Worm (Caenorhabditis elegans) whole organism, midembryonic: ENCODE data around the gene fbxa-44.

Experiments used
- T22C8.4 ChIP-seq: fragments of 200-800 bp; sonication (Bioruptor generic); IDR thresholded peaks from 2 replicates; pipeline ENCODE4 v1.3.6; 2022; ENCODE audit warnings: missing genetic modification characterization, missing compliant biosample characterization
- cog-1 ChIP-seq: sonication (generic microtip); optimal IDR thresholded peaks from 2 replicates; lab custom pipeline; 2016; ENCODE audit warnings: missing genetic modification characterization, missing compliant biosample characterization
- flt-1 ChIP-seq: fragments of 200-800 bp; sonication (Bioruptor generic); IDR thresholded peaks from 2 replicates; pipeline ENCODE4 v1.3.6; 2022; ENCODE audit warnings: missing genetic modification characterization, missing compliant biosample characterization
- klf-2 ChIP-seq: fragments of 200-800 bp; sonication (Bioruptor generic); conservative IDR thresholded peaks from 2 replicates; pipeline ENCODE4 v1.3.6; 2022; ENCODE audit warnings: missing genetic modification reagents, missing genetic modification characterization, missing compliant biosample characterization
- med-1 ChIP-seq: sonication (generic microtip); optimal IDR thresholded peaks from 2 replicates; lab custom pipeline; 2017; ENCODE audit warnings: missing genetic modification characterization, mild to moderate bottlenecking, missing compliant biosample characterization, antibody characterized with exemption, missing genetic modification reagents; ENCODE audit not compliant: insufficient read depth
- ref-1 ChIP-seq: fragments of 200-800 bp; sonication (Bioruptor generic); conservative IDR thresholded peaks from 2 replicates; pipeline ENCODE4 v1.3.6; 2022; ENCODE audit warnings: missing genetic modification reagents, missing genetic modification characterization, missing compliant biosample characterization
- tab-1 ChIP-seq: fragments of 200-800 bp; sonication (Bioruptor generic); IDR thresholded peaks from 2 replicates; pipeline ENCODE4 v1.3.6; 2022; ENCODE audit warnings: missing genetic modification characterization, missing compliant biosample characterization
- ztf-23 ChIP-seq: fragments of 200-800 bp; sonication (Bioruptor generic); IDR thresholded peaks from 2 replicates; pipeline ENCODE4 v1.3.6; 2022; ENCODE audit warnings: missing genetic modification reagents, missing genetic modification characterization, missing compliant biosample characterization
- ztf-29 ChIP-seq: fragments of 200-800 bp; sonication (Bioruptor generic); IDR thresholded peaks from 2 replicates; pipeline ENCODE4 v1.3.6; 2022; ENCODE audit warnings: missing genetic modification reagents, missing genetic modification characterization, missing compliant biosample characterization

fbxa-44 gene

DNA sequence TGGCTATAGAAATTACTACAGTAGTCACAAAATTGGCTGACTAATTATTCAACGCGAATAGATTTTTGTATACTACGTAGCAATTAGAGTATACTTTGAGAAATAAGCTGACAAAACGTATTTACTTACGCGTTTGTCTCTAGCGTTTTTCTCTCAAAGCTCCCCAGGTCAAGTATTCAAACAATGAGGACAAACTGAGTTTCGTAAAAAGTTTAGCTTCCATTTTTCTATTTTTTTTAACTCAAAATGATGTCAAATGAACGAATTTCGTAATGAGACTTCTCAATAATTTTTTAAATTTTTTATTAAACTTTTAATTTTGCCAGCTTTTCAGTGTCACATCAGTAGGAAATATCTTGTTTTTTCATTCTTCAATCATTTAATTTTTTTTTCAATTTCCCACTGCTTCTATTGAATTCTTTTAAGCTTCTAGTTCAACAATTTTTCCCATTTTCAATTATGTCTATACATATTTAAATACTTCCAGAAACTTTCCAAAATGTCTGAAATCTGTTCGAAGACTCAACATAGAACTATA lies at the start of gene fbxa-44, which contains the start of gene ifas-2:
fbxa-44 (plus strand) TSS at position 488 of the 538 bp plus-strand sequence.
ifas-2 (minus strand) TSS at position 101 of the 538 bp plus-strand sequence.
- TF ChIP-seq med-1 (GFP tag; lab: Kevin White, UChicago) (no peak), ztf-29 (no peak), klf-2 (GFP tag; lab: Robert Waterston, UW) (no peak), T22C8.4 (GFP tag; lab: Robert Waterston, UW) (no peak), tab-1 (GFP tag; lab: Robert Waterston, UW) (no peak), ref-1 (GFP tag; lab: Robert Waterston, UW) (no peak), ztf-23 (no peak), cog-1 (tag; lab: Kevin White, UChicago) (no peak), flt-1 (no peak)

DNA sequence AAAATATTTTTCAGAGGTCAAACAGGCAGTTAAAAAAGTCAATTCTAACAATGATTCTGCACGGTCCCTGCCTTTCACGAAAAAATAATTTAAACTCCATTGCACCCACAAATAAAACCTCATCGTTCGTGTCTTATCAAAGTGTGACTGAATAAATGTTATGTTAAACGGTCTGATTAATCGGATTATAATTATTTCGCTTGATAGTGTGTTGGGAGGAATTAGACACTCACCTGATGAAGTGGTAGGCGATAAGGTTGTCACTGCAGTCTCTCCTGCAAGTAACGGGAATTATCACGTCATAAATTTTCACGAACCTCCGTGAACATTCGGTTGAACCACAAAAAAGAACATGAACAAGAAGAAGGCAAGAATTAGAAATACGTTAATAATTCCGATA lies 48.8 kb upstream of the fbxa-44 start:
- TF ChIP-seq T22C8.4 (GFP tag; lab: Robert Waterston, UW), result no peak
- TF ChIP-seq med-1 (GFP tag; lab: Kevin White, UChicago), result no peak
- no peak for TF ChIP-seq ztf-29
- TF ChIP-seq ref-1 (GFP tag; lab: Robert Waterston, UW), result no peak
- TF ChIP-seq klf-2 (GFP tag; lab: Robert Waterston, UW), result no peak
- TF ChIP-seq flt-1, result no peak
- TF ChIP-seq tab-1 (GFP tag; lab: Robert Waterston, UW), result no peak
- TF ChIP-seq cog-1 (tag; lab: Kevin White, UChicago), result no peak
- TF ChIP-seq ztf-23, result no peak

DNA sequence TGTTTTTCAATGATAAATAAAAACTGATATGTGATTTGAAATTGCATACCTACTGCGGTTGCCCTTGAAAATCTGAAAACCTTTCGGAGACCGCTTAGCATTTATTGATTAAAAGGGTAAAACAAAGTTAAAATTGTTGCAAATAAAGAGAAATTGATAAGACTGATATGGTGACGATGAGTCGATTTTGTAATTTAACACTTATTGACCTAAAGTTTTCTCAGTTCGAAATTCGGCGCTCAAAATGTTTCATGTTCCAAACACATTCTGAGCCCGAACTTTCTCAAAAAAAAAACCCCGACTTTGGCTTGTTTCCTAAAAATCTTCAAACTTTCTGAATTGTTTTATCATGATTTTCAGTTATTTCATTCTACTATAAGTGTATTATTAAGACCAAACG lies 48.1 kb upstream of the fbxa-44 start, which contains the start of gene clec-40:
clec-40 (minus strand) TSS at position 101 of the 400 bp plus-strand sequence.
- TF ChIP-seq T22C8.4 (GFP tag; lab: Robert Waterston, UW) (no peak), tab-1 (GFP tag; lab: Robert Waterston, UW) (no peak), med-1 (GFP tag; lab: Kevin White, UChicago) (no peak), ztf-29 (no peak), ztf-23 (no peak), klf-2 (GFP tag; lab: Robert Waterston, UW) (no peak), flt-1 (no peak), ref-1 (GFP tag; lab: Robert Waterston, UW) (no peak), cog-1 (tag; lab: Kevin White, UChicago) (no peak)

DNA sequence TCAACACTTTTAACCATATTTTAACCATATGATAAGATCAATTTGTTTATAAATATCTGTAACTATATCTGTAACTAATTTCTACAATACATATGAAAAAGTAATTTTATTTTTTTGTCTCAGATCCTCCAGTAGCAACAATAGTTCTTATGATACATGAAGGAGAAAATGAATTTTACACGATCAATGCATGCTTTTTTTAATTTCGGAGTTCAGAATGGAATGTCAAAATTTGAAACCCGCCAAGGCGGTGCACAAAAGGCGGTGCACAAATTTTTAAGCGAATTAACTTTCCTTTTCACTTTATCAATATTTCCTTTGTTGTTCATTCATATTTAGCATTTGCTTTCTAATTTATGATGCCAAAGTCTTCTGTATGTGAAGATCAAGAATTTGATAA lies 46.1 kb upstream of the fbxa-44 start, which contains the start of gene clec-25:
clec-25 (plus strand) TSS at position 301 of the 400 bp plus-strand sequence.
- no peak for TF ChIP-seq klf-2 (GFP tag; lab: Robert Waterston, UW)
- no peak for TF ChIP-seq ztf-29

DNA sequence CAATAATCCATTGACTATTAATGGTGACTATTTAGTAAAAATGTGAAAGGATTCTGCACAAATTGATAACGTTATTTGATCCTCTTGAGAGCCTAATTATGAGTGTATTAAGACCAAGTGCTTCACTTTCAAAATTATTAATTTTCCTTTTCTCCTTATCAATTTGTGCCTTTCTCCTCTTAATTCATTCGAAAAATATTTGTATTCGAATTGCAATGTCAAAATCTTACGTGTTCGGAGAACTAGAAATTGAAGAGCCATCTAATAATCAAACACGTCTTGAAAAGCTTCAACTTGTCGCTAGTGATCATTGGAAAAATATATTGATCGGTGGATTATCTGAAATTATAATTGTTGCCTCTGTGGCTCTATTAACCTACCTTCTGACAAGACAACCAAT lies 40.6 kb upstream of the fbxa-44 start, which contains the start of the genes clec-36 and clec-26:
clec-36 (minus strand) TSS at position 101 of the 400 bp plus-strand sequence.
clec-26 (plus strand) TSS at position 114 of the 400 bp plus-strand sequence.
- no peak for TF ChIP-seq cog-1 (tag; lab: Kevin White, UChicago)
- TF ChIP-seq tab-1 (GFP tag; lab: Robert Waterston, UW), result no peak
- no peak for TF ChIP-seq klf-2 (GFP tag; lab: Robert Waterston, UW)
- TF ChIP-seq ztf-23, result no peak

DNA sequence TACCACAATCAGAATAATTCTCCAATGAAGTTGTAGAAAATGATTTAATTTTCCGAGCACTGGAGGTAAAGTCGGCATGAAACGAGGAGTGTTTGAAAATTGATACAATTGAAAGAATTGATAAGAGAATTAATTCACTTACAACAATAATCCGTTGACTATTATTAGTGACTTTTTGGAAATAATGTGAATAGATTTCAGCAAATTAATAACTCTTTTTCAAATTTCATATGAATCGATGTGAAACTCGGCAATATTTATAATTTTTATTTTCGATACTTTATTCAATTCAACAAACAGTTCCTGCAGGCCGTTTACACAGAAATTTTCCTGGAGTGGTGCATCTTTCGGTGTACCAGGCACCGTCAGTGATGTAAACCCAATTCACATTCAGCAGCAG lies 37.1 kb upstream of the fbxa-44 start, which contains the start of gene clec-37:
clec-37 (minus strand) TSS at position 101 of the 400 bp plus-strand sequence.
- TF ChIP-seq cog-1 (tag; lab: Kevin White, UChicago), result no peak
- TF ChIP-seq med-1 (GFP tag; lab: Kevin White, UChicago), result no peak
- TF ChIP-seq tab-1 (GFP tag; lab: Robert Waterston, UW), result no peak
- TF ChIP-seq ref-1 (GFP tag; lab: Robert Waterston, UW), result no peak
- no peak for TF ChIP-seq T22C8.4 (GFP tag; lab: Robert Waterston, UW)
- no peak for TF ChIP-seq flt-1
- TF ChIP-seq ztf-29, result no peak
- TF ChIP-seq ztf-23, result no peak

DNA sequence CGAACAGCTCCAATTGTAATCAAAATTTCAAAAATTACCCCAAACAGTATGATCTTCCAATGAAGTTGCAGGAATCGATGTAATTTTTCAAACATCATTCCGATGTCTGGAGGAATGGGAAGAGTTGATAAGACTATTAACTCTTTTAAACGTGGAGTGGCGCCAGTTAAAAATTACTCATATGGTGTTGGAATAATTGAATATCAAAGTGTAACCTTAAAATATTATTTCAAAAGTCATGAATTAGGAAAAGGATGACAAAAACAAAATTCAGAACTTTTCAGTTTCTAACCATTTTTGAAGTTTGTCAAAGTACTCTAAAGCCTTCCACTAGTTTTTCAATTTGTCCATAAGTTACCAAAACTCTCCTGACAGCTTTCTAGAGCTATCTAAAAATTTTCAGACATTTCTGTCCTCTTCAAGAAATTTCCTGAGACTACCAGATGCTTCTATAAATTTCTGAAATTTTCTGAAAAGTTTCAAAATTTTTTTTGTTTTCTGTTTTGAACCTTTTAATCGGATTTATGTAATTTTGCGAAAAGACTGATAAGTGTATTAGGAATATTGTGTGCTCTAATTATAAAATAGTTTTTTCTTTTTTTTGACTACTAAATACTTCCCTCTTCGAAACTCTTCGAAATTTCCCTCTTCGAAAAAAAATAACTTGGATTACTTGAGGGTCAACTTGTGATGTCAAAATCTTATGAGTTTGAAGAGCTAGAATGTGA lies 35.0 kb upstream of the fbxa-44 start, which contains the start of the genes clec-35 and clec-27:
clec-35 (minus strand) TSS at position 101 of the 728 bp plus-strand sequence.
clec-27 (plus strand) TSS at position 678 of the 728 bp plus-strand sequence.
- TF ChIP-seq klf-2 (GFP tag; lab: Robert Waterston, UW) (no peak), med-1 (GFP tag; lab: Kevin White, UChicago) (no peak), cog-1 (tag; lab: Kevin White, UChicago) (no peak), ztf-23 (no peak), flt-1 (no peak), ref-1 (GFP tag; lab: Robert Waterston, UW) (no peak), tab-1 (GFP tag; lab: Robert Waterston, UW) (no peak), T22C8.4 (GFP tag; lab: Robert Waterston, UW) (no peak), ztf-29 (no peak)

DNA sequence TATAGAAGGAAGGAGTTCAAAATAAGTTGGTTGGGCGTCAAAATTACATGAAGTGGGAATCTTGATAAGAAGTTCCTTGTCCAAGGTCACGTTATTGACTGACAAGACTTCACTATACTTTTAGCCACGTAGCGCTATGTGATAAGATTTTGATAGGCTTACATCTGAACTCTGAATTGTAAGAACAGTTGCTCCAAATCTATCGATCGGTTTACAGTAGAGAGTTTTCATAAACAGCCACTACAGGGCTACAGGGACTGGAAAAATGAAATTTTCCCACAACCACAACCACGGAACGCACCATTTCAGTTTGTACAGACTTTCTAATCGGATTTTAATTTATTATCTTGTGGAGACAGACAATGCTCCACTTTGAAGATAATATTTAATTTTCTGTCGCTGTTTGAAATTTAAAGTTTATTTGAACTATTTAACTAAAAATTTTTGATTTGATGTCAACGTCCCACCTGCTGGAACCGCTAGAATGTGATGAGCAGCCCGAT lies 31.0 kb upstream of the fbxa-44 start, which contains the start of the genes clec-31 and clec-22:
clec-31 (minus strand) TSS at position 101 of the 503 bp plus-strand sequence.
clec-22 (plus strand) TSS at position 453 of the 503 bp plus-strand sequence.
- TF ChIP-seq tab-1 (GFP tag; lab: Robert Waterston, UW), result no peak
- no peak for TF ChIP-seq flt-1
- TF ChIP-seq ref-1 (GFP tag; lab: Robert Waterston, UW), result no peak
- no peak for TF ChIP-seq cog-1 (tag; lab: Kevin White, UChicago)
- TF ChIP-seq med-1 (GFP tag; lab: Kevin White, UChicago), result no peak
- TF ChIP-seq T22C8.4 (GFP tag; lab: Robert Waterston, UW), result no peak
- TF ChIP-seq ztf-29, result no peak
- no peak for TF ChIP-seq ztf-23
- no peak for TF ChIP-seq klf-2 (GFP tag; lab: Robert Waterston, UW)

DNA sequence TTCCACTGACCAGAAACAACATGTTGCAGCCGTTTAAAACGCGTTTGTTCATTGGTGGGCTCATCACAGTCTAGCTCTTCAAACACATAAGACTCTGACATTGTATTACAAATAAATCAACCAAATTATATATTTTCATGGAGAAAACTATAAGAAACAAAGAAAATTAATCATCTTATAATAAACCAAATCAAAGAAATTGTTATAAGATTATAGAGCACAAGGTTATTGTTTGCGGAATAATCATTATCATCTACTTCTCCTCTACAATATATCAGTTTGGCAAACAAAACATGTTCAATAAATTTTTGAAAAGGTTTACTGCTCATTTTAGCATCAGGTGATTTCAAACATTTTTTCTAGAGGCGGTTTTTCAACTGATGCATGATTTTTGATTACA lies 27.4 kb upstream of the fbxa-44 start, which contains the start of the genes clec-32 and clec-24:
clec-32 (minus strand) TSS at position 101 of the 400 bp plus-strand sequence.
clec-24 (plus strand) TSS at position 294 of the 400 bp plus-strand sequence.
- TF ChIP-seq flt-1, result no peak
- TF ChIP-seq tab-1 (GFP tag; lab: Robert Waterston, UW), result no peak
- TF ChIP-seq ztf-29, result no peak
- no peak for TF ChIP-seq ztf-23
- no peak for TF ChIP-seq T22C8.4 (GFP tag; lab: Robert Waterston, UW)
- TF ChIP-seq ref-1 (GFP tag; lab: Robert Waterston, UW), result no peak
- TF ChIP-seq klf-2 (GFP tag; lab: Robert Waterston, UW), result no peak
- TF ChIP-seq med-1 (GFP tag; lab: Kevin White, UChicago), result no peak
- no peak for TF ChIP-seq cog-1 (tag; lab: Kevin White, UChicago)
